Fruit fly (Drosophila melanogaster) whole organism, embryonic: Measurements from ENCODE around the gene CG31882.

Experiments
- Adf1 ChIP-seq: fragments of 200-800 bp; sonication (Bioruptor generic); IDR thresholded peaks from 2 replicates; pipeline ENCODE4 v1.3.6; 2022; ENCODE audit warnings: missing biosample characterization, missing genetic modification characterization
- BEAF-32 ChIP-seq: fragments of 200-800 bp; sonication (Bioruptor generic); optimal IDR thresholded peaks from 3 replicates; lab custom pipeline; 2017; ENCODE audit warnings: missing biosample characterization, missing genetic modification characterization, mild to moderate bottlenecking, moderate library complexity, missing genetic modification reagents
- CG10565 ChIP-seq: fragments of 200-800 bp; sonication (Bioruptor generic); optimal IDR thresholded peaks from 3 replicates; lab custom pipeline; 2016; ENCODE audit warnings: missing biosample characterization, mild to moderate bottlenecking, missing genetic modification characterization
- CG12236 ChIP-seq: fragments of 200-800 bp; sonication (Bioruptor generic); optimal IDR thresholded peaks from 2 replicates; lab custom pipeline; 2016; ENCODE audit warnings: missing biosample characterization, missing genetic modification characterization
- CG14710 ChIP-seq: fragments of 200-800 bp; sonication (Bioruptor generic); optimal IDR thresholded peaks from 3 replicates; lab custom pipeline; 2019; ENCODE audit warnings: missing biosample characterization, mild to moderate bottlenecking, missing genetic modification characterization, moderate library complexity
- CG16863 ChIP-seq: fragments of 200-800 bp; sonication (Bioruptor generic); optimal IDR thresholded peaks from 3 replicates; lab custom pipeline; 2016; ENCODE audit warnings: missing biosample characterization, missing genetic modification characterization
- CG17912 ChIP-seq: fragments of 200-800 bp; sonication (Bioruptor generic); optimal IDR thresholded peaks from 2 replicates; lab custom pipeline; 2018; ENCODE audit warnings: missing biosample characterization, mild to moderate bottlenecking, missing genetic modification characterization
- CG18764 ChIP-seq: fragments of 200-800 bp; sonication (Bioruptor generic); optimal IDR thresholded peaks from 3 replicates; lab custom pipeline; 2016; ENCODE audit warnings: missing biosample characterization, missing genetic modification characterization
- CG2202 ChIP-seq: fragments of 200-800 bp; sonication (Bioruptor generic); optimal IDR thresholded peaks from 2 replicates; lab custom pipeline; 2018; ENCODE audit warnings: missing biosample characterization, mild to moderate bottlenecking, missing genetic modification characterization
- CG3281 ChIP-seq: fragments of 200-800 bp; sonication (Bioruptor generic); optimal IDR thresholded peaks from 3 replicates; lab custom pipeline; 2017; ENCODE audit warnings: missing biosample characterization, mild to moderate bottlenecking, missing genetic modification characterization
- CG6689 ChIP-seq: fragments of 200-800 bp; sonication (Bioruptor generic); IDR thresholded peaks from 2 replicates; pipeline ENCODE4 v1.3.6; 2022; ENCODE audit warnings: missing biosample characterization, missing genetic modification characterization
- CG6765 ChIP-seq: fragments of 200-800 bp; sonication (Bioruptor generic); optimal IDR thresholded peaks from 3 replicates; lab custom pipeline; 2017; ENCODE audit warnings: missing biosample characterization, mild to moderate bottlenecking, missing genetic modification characterization
- CG8281 ChIP-seq: fragments of 200-800 bp; sonication (Bioruptor generic); optimal IDR thresholded peaks from 2 replicates; lab custom pipeline; 2018; ENCODE audit warnings: missing biosample characterization, mild to moderate bottlenecking, missing genetic modification characterization, moderate library complexity
- CG8290 ChIP-seq, 3 experiments: fragments of 200-800 bp; sonication (Bioruptor generic); optimal IDR thresholded peaks; 2 replicates each; lab custom pipeline; 2016 to 2019; ENCODE audit warnings: missing biosample characterization in 3 of 3, missing genetic modification characterization in 3 of 3, mild to moderate bottlenecking in 2 of 3, moderate library complexity in 1 of 3
- CG8944 ChIP-seq: fragments of 200-800 bp; sonication (Bioruptor generic); optimal IDR thresholded peaks from 3 replicates; lab custom pipeline; 2016; ENCODE audit warnings: missing biosample characterization, missing genetic modification characterization
- Dip3 ChIP-seq: fragments of 200-800 bp; sonication (Bioruptor generic); optimal IDR thresholded peaks from 3 replicates; lab custom pipeline; 2016; ENCODE audit warnings: missing biosample characterization, missing genetic modification characterization
- Dp ChIP-seq: fragments of 200-800 bp; sonication (Bioruptor generic); optimal IDR thresholded peaks from 2 replicates; lab custom pipeline; 2018; ENCODE audit warnings: missing biosample characterization, mild to moderate bottlenecking, missing genetic modification characterization, moderate library complexity
- Dref ChIP-seq: fragments of 200-800 bp; sonication (Bioruptor generic); IDR thresholded peaks from 2 replicates; pipeline ENCODE4 v1.3.6; 2022; ENCODE audit warnings: missing biosample characterization, missing genetic modification characterization
- E2f2 ChIP-seq: fragments of 200-800 bp; sonication (Bioruptor generic); IDR thresholded peaks from 2 replicates; pipeline ENCODE4 v1.3.6; 2022; ENCODE audit warnings: missing biosample characterization, missing genetic modification characterization
- HLH3B ChIP-seq: fragments of 200-800 bp; sonication (Bioruptor generic); IDR thresholded peaks from 2 replicates; pipeline ENCODE4 v1.3.6; 2022; ENCODE audit warnings: missing biosample characterization, missing genetic modification characterization
- Hey ChIP-seq: fragments of 200-800 bp; sonication (Bioruptor generic); optimal IDR thresholded peaks from 3 replicates; lab custom pipeline; 2018; ENCODE audit warnings: missing biosample characterization, mild to moderate bottlenecking, missing genetic modification characterization
- Hmx ChIP-seq: fragments of 200-800 bp; sonication (Bioruptor generic); optimal IDR thresholded peaks from 2 replicates; lab custom pipeline; 2016; ENCODE audit warnings: missing biosample characterization, missing genetic modification characterization
- Hr51 ChIP-seq, 2 experiments: fragments of 200-800 bp; sonication (Bioruptor generic); optimal IDR thresholded peaks; 2 replicates in 1 of 2; 3 replicates in 1 of 2; lab custom pipeline; 2016 to 2018; ENCODE audit warnings: missing biosample characterization in 2 of 2, missing genetic modification characterization in 2 of 2, mild to moderate bottlenecking in 1 of 2, moderate library complexity in 1 of 2
- Hr78 ChIP-seq, 2 experiments: fragments of 200-800 bp in 1 of 2; fragments of >200 bp in 1 of 2; sonication (Bioruptor generic) in 1 of 2; optimal IDR thresholded peaks; 2 replicates each; lab custom pipeline; 2017 to 2019; ENCODE audit warnings: missing biosample characterization in 2 of 2, missing genetic modification characterization in 2 of 2, mild to moderate bottlenecking in 1 of 2, moderate library complexity in 1 of 2
- Lhr ChIP-seq: fragments of 200-800 bp; sonication (Bioruptor generic); optimal IDR thresholded peaks from 3 replicates; lab custom pipeline; 2017; ENCODE audit warnings: mild to moderate bottlenecking, missing biosample characterization, missing genetic modification reagents, missing genetic modification characterization
- Myb ChIP-seq: fragments of 200-800 bp; sonication (Bioruptor generic); optimal IDR thresholded peaks from 2 replicates; lab custom pipeline; 2016; ENCODE audit warnings: missing biosample characterization, missing genetic modification characterization
- Neu2 ChIP-seq: fragments of 200-800 bp; sonication (Bioruptor generic); optimal IDR thresholded peaks from 3 replicates; lab custom pipeline; 2016; ENCODE audit warnings: missing biosample characterization, missing genetic modification characterization, borderline replicate concordance
- Tbp ChIP-seq: fragments of >200 bp; optimal IDR thresholded peaks from 2 replicates; lab custom pipeline; 2018; ENCODE audit warnings: missing biosample characterization, missing genetic modification characterization
- cad ChIP-seq: fragments of >200 bp; optimal IDR thresholded peaks from 2 replicates; lab custom pipeline; 2017; ENCODE audit warnings: missing biosample characterization, missing genetic modification characterization
- cg ChIP-seq: fragments of 200-800 bp; sonication (Bioruptor generic); optimal IDR thresholded peaks from 3 replicates; lab custom pipeline; 2019; ENCODE audit warnings: missing biosample characterization, mild to moderate bottlenecking, missing genetic modification characterization, moderate library complexity
- chm ChIP-seq: fragments of 200-800 bp; sonication (Bioruptor generic); IDR thresholded peaks from 2 replicates; pipeline ENCODE4 v1.3.6; 2022; ENCODE audit warnings: missing biosample characterization, missing genetic modification characterization
- crol ChIP-seq: fragments of 200-800 bp; sonication (Bioruptor generic); IDR thresholded peaks from 2 replicates; pipeline ENCODE4 v1.3.6; 2022; ENCODE audit warnings: missing biosample characterization, missing genetic modification characterization
- disco-r ChIP-seq: fragments of 200-800 bp; sonication (Bioruptor generic); optimal IDR thresholded peaks from 2 replicates; lab custom pipeline; 2016; ENCODE audit warnings: missing biosample characterization, missing genetic modification characterization
- emc ChIP-seq: fragments of 200-800 bp; sonication (Bioruptor generic); optimal IDR thresholded peaks from 2 replicates; lab custom pipeline; 2016; ENCODE audit warnings: missing biosample characterization, missing genetic modification characterization
- en ChIP-seq: fragments of 200-800 bp; sonication (Bioruptor generic); optimal IDR thresholded peaks from 2 replicates; lab custom pipeline; 2016; ENCODE audit warnings: missing biosample characterization, missing genetic modification characterization
- ewg ChIP-seq: fragments of 200-800 bp; sonication (Bioruptor generic); optimal IDR thresholded peaks from 3 replicates; lab custom pipeline; 2017; ENCODE audit warnings: mild to moderate bottlenecking, missing biosample characterization, missing genetic modification reagents, missing genetic modification characterization
- fd3F ChIP-seq: fragments of 200-800 bp; sonication (Bioruptor generic); optimal IDR thresholded peaks from 2 replicates; lab custom pipeline; 2018; ENCODE audit warnings: missing biosample characterization, mild to moderate bottlenecking, missing genetic modification characterization, moderate library complexity
- gem ChIP-seq: fragments of 200-800 bp; sonication (Bioruptor generic); optimal IDR thresholded peaks from 2 replicates; lab custom pipeline; 2019; ENCODE audit warnings: missing biosample characterization, mild to moderate bottlenecking, missing genetic modification characterization, moderate library complexity
- gfzf ChIP-seq: fragments of 200-800 bp; sonication (Bioruptor generic); optimal IDR thresholded peaks from 2 replicates; lab custom pipeline; 2016; ENCODE audit warnings: missing biosample characterization, mild to moderate bottlenecking, missing genetic modification characterization, moderate library complexity
- jumu ChIP-seq: fragments of 200-800 bp; sonication (Bioruptor generic); optimal IDR thresholded peaks from 3 replicates; lab custom pipeline; 2016; ENCODE audit warnings: missing biosample characterization, missing genetic modification characterization
- lov ChIP-seq, 2 experiments: fragments of 200-800 bp in 1 of 2; fragments of >200 bp in 1 of 2; sonication (Bioruptor generic) in 1 of 2; IDR thresholded peaks in 1 of 2; optimal IDR thresholded peaks in 1 of 2; 2 replicates in 1 of 2; 3 replicates in 1 of 2; pipeline versions ENCODE4 v1.3.6 to Lab custom; 2017 to 2022; ENCODE audit warnings: missing biosample characterization in 1 of 2, missing genetic modification characterization in 1 of 2
- pzg ChIP-seq: fragments of 200-800 bp; sonication (Bioruptor generic); optimal IDR thresholded peaks from 3 replicates; lab custom pipeline; 2018; ENCODE audit warnings: missing biosample characterization, mild to moderate bottlenecking, missing genetic modification characterization, moderate library complexity
- scrt ChIP-seq: fragments of 200-800 bp; sonication (Bioruptor generic); optimal IDR thresholded peaks from 2 replicates; lab custom pipeline; 2018; ENCODE audit warnings: missing biosample characterization, mild to moderate bottlenecking, missing genetic modification characterization, moderate library complexity
- sim ChIP-seq: fragments of 200-800 bp; sonication (Bioruptor generic); IDR thresholded peaks from 2 replicates; pipeline ENCODE4 v1.3.6; 2022; ENCODE audit warnings: missing biosample characterization, missing genetic modification characterization
- so ChIP-seq: fragments of 200-800 bp; sonication (Bioruptor generic); IDR thresholded peaks from 3 replicates; pipeline ENCODE4 v1.3.6; 2022; ENCODE audit warnings: missing biosample characterization, missing genetic modification characterization
- sob ChIP-seq: fragments of 200-800 bp; sonication (Bioruptor generic); IDR thresholded peaks from 2 replicates; pipeline ENCODE4 v1.3.6; 2022; ENCODE audit warnings: missing biosample characterization, missing genetic modification characterization
- tin ChIP-seq: fragments of 200-800 bp; sonication (Bioruptor generic); optimal IDR thresholded peaks from 3 replicates; lab custom pipeline; 2016; ENCODE audit warnings: missing biosample characterization, missing genetic modification characterization
- toy ChIP-seq: fragments of 200-800 bp; sonication (Bioruptor generic); IDR thresholded peaks from 2 replicates; pipeline ENCODE4 v1.3.6; 2022; ENCODE audit warnings: missing biosample characterization, missing genetic modification characterization

CG31882 gene

DNA sequence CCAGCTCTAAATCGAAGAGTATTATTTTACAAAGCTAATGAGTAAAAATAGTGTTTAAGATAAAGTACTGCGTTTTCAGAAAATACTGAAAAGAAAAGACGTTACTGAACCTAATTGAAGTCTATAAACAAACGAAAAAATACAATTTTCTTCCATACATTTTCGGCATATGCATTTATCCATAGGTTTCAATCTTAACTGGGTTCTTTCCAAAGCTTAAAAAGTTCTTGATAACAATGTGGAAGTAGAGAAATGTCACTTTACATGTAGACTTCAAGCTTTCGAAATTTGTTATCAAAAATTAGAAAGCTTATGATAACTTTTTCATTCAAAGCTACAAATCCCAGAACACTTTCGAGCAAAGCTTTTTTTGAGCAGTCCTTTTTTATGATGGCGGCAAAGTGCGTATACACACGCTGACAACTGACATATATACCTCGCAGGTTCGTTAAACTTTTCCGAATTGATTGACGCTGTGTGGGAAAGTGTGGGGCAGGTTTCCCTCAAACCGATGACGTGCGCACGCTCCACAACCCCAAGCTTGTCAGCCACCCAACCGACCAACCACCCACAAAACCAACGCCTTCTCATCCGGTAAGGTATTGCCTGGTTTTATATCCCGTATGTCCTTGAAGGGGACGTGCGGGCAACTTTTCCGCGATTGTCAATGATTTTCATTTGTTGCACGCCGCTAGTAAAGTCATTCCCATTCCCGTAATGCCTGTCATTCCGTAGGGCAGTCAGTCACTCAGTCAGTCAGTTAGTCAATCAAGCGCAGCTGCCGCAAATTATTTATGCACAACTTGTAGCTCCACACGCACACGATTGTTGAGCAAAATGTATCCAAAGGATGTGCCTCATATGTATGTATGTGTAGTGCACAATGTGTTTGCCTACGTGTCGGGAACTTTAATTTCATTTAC is 32.4 kb upstream of the CG31882 start (continued):
- TF ChIP-seq Tbp (no peak), en (GFP tag; lab: Kevin White, UChicago) (no peak), jumu (GFP tag; lab: Kevin White, UChicago) (no peak), gfzf (peak; percentile 61), Neu2 (GFP tag; lab: Kevin White, UChicago) (no peak), Dref (GFP tag; lab: Robert Waterston, UW) (peak; percentile 39; the same call in 1 of the 2 replicates), Hr51 (GFP tag; optimal IDR thresholded peaks at IDR 0.05; lab: Kevin White, UChicago) (no peak), lov (optimal IDR thresholded peaks at IDR 0.05; lab: Kevin White, UChicago) (no peak), lov (GFP tag; IDR thresholded peaks at IDR 0.05; lab: Robert Waterston, UW) (no peak), BEAF-32 (GFP tag; lab: Kevin White, UChicago) (no peak), HLH3B (GFP tag; lab: Robert Waterston, UW) (no peak), emc (GFP tag; lab: Kevin White, UChicago) (no peak), CG12236 (GFP tag; lab: Kevin White, UChicago) (no peak), Hr78 (GFP tag; optimal IDR thresholded peaks at IDR 0.05; lab: Kevin White, UChicago) (no peak), scrt (GFP tag; lab: Kevin White, UChicago) (peak; percentile 88), CG2202 (tag; lab: Kevin White, UChicago) (no peak), CG6765 (GFP tag; lab: Kevin White, UChicago) (no peak), Myb (GFP tag; lab: Kevin White, UChicago) (no peak), CG18764 (GFP tag; lab: Kevin White, UChicago) (no peak), fd3F (GFP tag; lab: Kevin White, UChicago) (no peak), Hmx (no peak), CG3281 (GFP tag; lab: Kevin White, UChicago) (no peak), CG17912 (GFP tag; lab: Kevin White, UChicago) (no peak), Lhr (GFP tag; lab: Kevin White, UChicago) (no peak), so (no peak), pzg (GFP tag; lab: Kevin White, UChicago) (peak; percentile 20), sob (GFP tag; lab: Robert Waterston, UW) (no peak), Dp (GFP tag; lab: Kevin White, UChicago) (peak; percentile 5), chm (GFP tag; lab: Robert Waterston, UW) (no peak), Dip3 (GFP tag; lab: Kevin White, UChicago) (no peak), gem (tag; lab: Kevin White, UChicago) (no peak), sim (no peak), ewg (GFP tag; lab: Kevin White, UChicago) (peak; percentile 74), CG10565 (GFP tag; lab: Kevin White, UChicago) (no peak), disco-r (no peak), CG8290 (GFP tag; optimal IDR thresholded peaks at IDR 0.05; lab: Kevin White, UChicago) (no peak), CG8290 (tag; optimal IDR thresholded peaks at IDR 0.05; lab: Kevin White, UChicago) (no peak), cg (no peak), E2f2 (GFP tag; lab: Robert Waterston, UW) (0 out of 2 replicates have a peak, but pooled peaks have one; percentile 16), CG16863 (no peak), tin (no peak), toy (GFP tag; lab: Robert Waterston, UW) (no peak), Hey (no peak), CG8944 (GFP tag; lab: Kevin White, UChicago) (no peak), crol (GFP tag; lab: Robert Waterston, UW) (no peak), CG14710 (tag; lab: Kevin White, UChicago) (no peak), CG8281 (tag; lab: Kevin White, UChicago) (peak; percentile 93), CG6689 (no peak), cad (GFP tag; lab: Kevin White, UChicago) (no peak), Adf1 (GFP tag; lab: Robert Waterston, UW) (no peak)
